Fruit fly (Drosophila melanogaster) whole organism, embryonic: ENCODE data around the gene CG4629.

ENCODE experiments used
- Abd-B ChIP-seq: fragments of 200-800 bp; sonication (Bioruptor generic); optimal IDR thresholded peaks from 2 replicates; lab custom pipeline; 2018; ENCODE audit warnings: missing biosample characterization, mild to moderate bottlenecking, missing genetic modification characterization, moderate library complexity
- Adf1 ChIP-seq: fragments of 200-800 bp; sonication (Bioruptor generic); IDR thresholded peaks from 2 replicates; pipeline ENCODE4 v1.3.6; 2022; ENCODE audit warnings: missing biosample characterization, missing genetic modification characterization
- Antp ChIP-seq: fragments of 200-800 bp; sonication (Bioruptor generic); optimal IDR thresholded peaks from 3 replicates; lab custom pipeline; 2016; ENCODE audit warnings: missing biosample characterization, missing genetic modification characterization
- Atf-2 ChIP-seq: fragments of 200-800 bp; sonication (Bioruptor generic); optimal IDR thresholded peaks from 2 replicates; lab custom pipeline; 2016; ENCODE audit warnings: missing biosample characterization, missing genetic modification characterization
- B-H2 ChIP-seq: fragments of 200-800 bp; sonication (Bioruptor generic); optimal IDR thresholded peaks from 2 replicates; lab custom pipeline; 2018; ENCODE audit warnings: missing biosample characterization, mild to moderate bottlenecking, missing genetic modification characterization
- Bgb ChIP-seq: fragments of 200-800 bp; sonication (Bioruptor generic); IDR thresholded peaks from 2 replicates; pipeline ENCODE4 v1.3.6; 2022; ENCODE audit warnings: missing biosample characterization, missing genetic modification characterization; ENCODE audit not compliant: partially characterized antibody
- C15 ChIP-seq: fragments of 200-800 bp; sonication (Bioruptor generic); IDR thresholded peaks from 3 replicates; pipeline ENCODE4 v1.3.6; 2022; ENCODE audit warnings: missing biosample characterization, missing genetic modification characterization
- CG11560 ChIP-seq: fragments of 200-800 bp; sonication (Bioruptor generic); IDR thresholded peaks from 3 replicates; pipeline ENCODE4 v1.3.6; 2022; ENCODE audit warnings: missing biosample characterization, missing genetic modification characterization
- CG12155 ChIP-seq: fragments of 200-800 bp; sonication (Bioruptor generic); optimal IDR thresholded peaks from 3 replicates; lab custom pipeline; 2016; ENCODE audit warnings: missing biosample characterization, missing genetic modification characterization
- CG12236 ChIP-seq: fragments of 200-800 bp; sonication (Bioruptor generic); optimal IDR thresholded peaks from 2 replicates; lab custom pipeline; 2016; ENCODE audit warnings: missing biosample characterization, missing genetic modification characterization
- CG14860 ChIP-seq: fragments of 200-800 bp; sonication (Bioruptor generic); IDR thresholded peaks from 3 replicates; pipeline ENCODE4 v1.3.6; 2022; ENCODE audit warnings: missing biosample characterization, missing genetic modification characterization; ENCODE audit not compliant: partially characterized antibody
- CG15601 ChIP-seq: fragments of 200-800 bp; sonication (Bioruptor generic); optimal IDR thresholded peaks from 3 replicates; lab custom pipeline; 2019; ENCODE audit warnings: missing biosample characterization, mild to moderate bottlenecking, missing genetic modification characterization, moderate library complexity
- CG16813 ChIP-seq: fragments of 200-800 bp; sonication (Bioruptor generic); IDR thresholded peaks from 3 replicates; pipeline ENCODE4 v1.3.6; 2022; ENCODE audit warnings: missing biosample characterization, missing genetic modification characterization; ENCODE audit not compliant: partially characterized antibody
- CG16815 ChIP-seq: fragments of 200-800 bp; sonication (Bioruptor generic); optimal IDR thresholded peaks from 3 replicates; lab custom pipeline; 2017; ENCODE audit warnings: missing biosample characterization, mild to moderate bottlenecking, missing genetic modification characterization
- CG17361 ChIP-seq: fragments of 200-800 bp; sonication (Bioruptor generic); IDR thresholded peaks from 3 replicates; pipeline ENCODE4 v1.3.6; 2022; ENCODE audit warnings: missing biosample characterization, missing genetic modification characterization
- CG2120 ChIP-seq: fragments of 200-800 bp; sonication (Bioruptor generic); optimal IDR thresholded peaks from 3 replicates; lab custom pipeline; 2016; ENCODE audit warnings: missing biosample characterization, missing genetic modification characterization
- CG2875 ChIP-seq: fragments of 200-800 bp; sonication (Bioruptor generic); optimal IDR thresholded peaks from 2 replicates; lab custom pipeline; 2017; ENCODE audit warnings: missing biosample characterization, mild to moderate bottlenecking, missing genetic modification characterization, missing genetic modification reagents
- CG31388 ChIP-seq: fragments of 200-800 bp; sonication (Bioruptor generic); optimal IDR thresholded peaks from 2 replicates; lab custom pipeline; 2016; ENCODE audit warnings: missing biosample characterization, missing genetic modification characterization
- CG3281 ChIP-seq: fragments of 200-800 bp; sonication (Bioruptor generic); optimal IDR thresholded peaks from 3 replicates; lab custom pipeline; 2017; ENCODE audit warnings: missing biosample characterization, mild to moderate bottlenecking, missing genetic modification characterization
- CG6683 ChIP-seq: fragments of 200-800 bp; sonication (Bioruptor generic); optimal IDR thresholded peaks from 2 replicates; lab custom pipeline; 2017; ENCODE audit warnings: missing biosample characterization, mild to moderate bottlenecking, missing genetic modification characterization, missing genetic modification reagents
- CG7963 ChIP-seq: fragments of 200-800 bp; sonication (Bioruptor generic); IDR thresholded peaks from 3 replicates; pipeline ENCODE4 v1.3.6; 2022; ENCODE audit warnings: missing biosample characterization, missing genetic modification characterization; ENCODE audit not compliant: partially characterized antibody
- CG8478 ChIP-seq: fragments of >200 bp; optimal IDR thresholded peaks from 2 replicates; lab custom pipeline; 2018
- D19A ChIP-seq: fragments of 200-800 bp; optimal IDR thresholded peaks from 3 replicates; lab custom pipeline; 2019; ENCODE audit warnings: missing biosample characterization, mild to moderate bottlenecking, missing genetic modification characterization, moderate library complexity
- GATAe ChIP-seq: fragments of 200-800 bp; sonication (Bioruptor generic); conservative IDR thresholded peaks from 2 replicates; pipeline ENCODE4 v1.3.6; 2022; ENCODE audit warnings: missing biosample characterization, missing genetic modification characterization
- H2.0 ChIP-seq: fragments of 200-800 bp; sonication (Bioruptor generic); IDR thresholded peaks from 2 replicates; pipeline ENCODE4 v1.3.6; 2022; ENCODE audit warnings: missing biosample characterization, missing genetic modification characterization
- Hand ChIP-seq: fragments of 200-800 bp; sonication (Bioruptor generic); optimal IDR thresholded peaks from 2 replicates; lab custom pipeline; 2017; ENCODE audit warnings: mild to moderate bottlenecking, missing biosample characterization, missing genetic modification reagents, missing genetic modification characterization
- Hey ChIP-seq: fragments of 200-800 bp; sonication (Bioruptor generic); optimal IDR thresholded peaks from 3 replicates; lab custom pipeline; 2018; ENCODE audit warnings: missing biosample characterization, mild to moderate bottlenecking, missing genetic modification characterization
- Jarid2 ChIP-seq: fragments of 200-800 bp; sonication (Bioruptor generic); optimal IDR thresholded peaks from 3 replicates; lab custom pipeline; 2017; ENCODE audit warnings: mild to moderate bottlenecking, missing biosample characterization, missing genetic modification reagents, missing genetic modification characterization
- Mad ChIP-seq: fragments of 200-800 bp; sonication (Bioruptor generic); optimal IDR thresholded peaks from 2 replicates; lab custom pipeline; 2016; ENCODE audit warnings: missing biosample characterization, missing genetic modification characterization
- Scr ChIP-seq: fragments of 200-800 bp; sonication (Bioruptor generic); IDR thresholded peaks from 2 replicates; pipeline ENCODE4 v1.3.6; 2022; ENCODE audit warnings: missing biosample characterization, missing genetic modification characterization; ENCODE audit not compliant: partially characterized antibody
- Usf ChIP-seq: fragments of 200-800 bp; sonication (Bioruptor generic); optimal IDR thresholded peaks from 2 replicates; lab custom pipeline; 2017; ENCODE audit warnings: missing genotype, missing biosample characterization, missing genetic modification characterization
- al ChIP-seq: fragments of 200-800 bp; sonication (Bioruptor generic); IDR thresholded peaks from 2 replicates; pipeline ENCODE4 v1.3.6; 2022; ENCODE audit warnings: missing biosample characterization, missing genetic modification characterization
- bab2 ChIP-seq: fragments of 200-800 bp; sonication (Bioruptor generic); optimal IDR thresholded peaks from 2 replicates; lab custom pipeline; 2016; ENCODE audit warnings: missing biosample characterization, missing genetic modification characterization
- btn ChIP-seq: fragments of 200-800 bp; sonication (Bioruptor generic); optimal IDR thresholded peaks from 2 replicates; lab custom pipeline; 2016; ENCODE audit warnings: missing biosample characterization, missing genetic modification characterization
- chif ChIP-seq, 2 experiments: fragments of 200-800 bp; sonication (Bioruptor generic); optimal IDR thresholded peaks; 3 replicates each; lab custom pipeline; 2016; ENCODE audit warnings: missing biosample characterization in 2 of 2, missing genetic modification characterization in 2 of 2
- dati ChIP-seq: fragments of 200-800 bp; sonication (Bioruptor generic); IDR thresholded peaks from 2 replicates; pipeline ENCODE4 v1.3.6; 2022; ENCODE audit warnings: missing biosample characterization, missing genetic modification characterization
- exex ChIP-seq: fragments of 200-800 bp; sonication (Bioruptor generic); optimal IDR thresholded peaks from 4 replicates; lab custom pipeline; 2018; ENCODE audit warnings: missing biosample characterization, mild to moderate bottlenecking, missing genetic modification characterization, moderate library complexity
- fd3F ChIP-seq: fragments of 200-800 bp; sonication (Bioruptor generic); optimal IDR thresholded peaks from 2 replicates; lab custom pipeline; 2018; ENCODE audit warnings: missing biosample characterization, mild to moderate bottlenecking, missing genetic modification characterization, moderate library complexity
- gro ChIP-seq: fragments of 200-800 bp; sonication (Bioruptor generic); optimal IDR thresholded peaks from 2 replicates; lab custom pipeline; 2016; ENCODE audit warnings: missing biosample characterization, missing genetic modification characterization
- gsb ChIP-seq: fragments of 200-800 bp; sonication (Bioruptor generic); IDR thresholded peaks from 2 replicates; pipeline ENCODE4 v1.3.6; 2022; ENCODE audit warnings: missing biosample characterization, missing genetic modification characterization
- gt ChIP-seq: fragments of 200-800 bp; sonication (Bioruptor generic); IDR thresholded peaks from 2 replicates; pipeline ENCODE4 v1.3.6; 2022; ENCODE audit warnings: missing biosample characterization, missing genetic modification characterization
- jing ChIP-seq: fragments of 200-800 bp; sonication (Bioruptor generic); optimal IDR thresholded peaks from 2 replicates; lab custom pipeline; 2018; ENCODE audit warnings: missing biosample characterization, mild to moderate bottlenecking, missing genetic modification characterization
- seq ChIP-seq: fragments of 200-800 bp; sonication (Bioruptor generic); IDR thresholded peaks from 2 replicates; pipeline ENCODE4 v1.3.6; 2022; ENCODE audit warnings: missing biosample characterization, missing genetic modification characterization
- sqz ChIP-seq: fragments of 200-800 bp; sonication (Bioruptor generic); optimal IDR thresholded peaks from 3 replicates; lab custom pipeline; 2018; ENCODE audit warnings: missing biosample characterization, mild to moderate bottlenecking, missing genetic modification characterization
- tio ChIP-seq: fragments of 200-800 bp; sonication (Bioruptor generic); optimal IDR thresholded peaks from 2 replicates; lab custom pipeline; 2017; ENCODE audit warnings: missing biosample characterization, missing genetic modification characterization, inconsistent platforms
- twi ChIP-seq: fragments of 200-800 bp; optimal IDR thresholded peaks from 2 replicates; lab custom pipeline; 2019; ENCODE audit warnings: missing biosample characterization, mild to moderate bottlenecking, missing genetic modification characterization, moderate library complexity
- usp ChIP-seq: fragments of >200 bp; optimal IDR thresholded peaks from 2 replicates; lab custom pipeline; 2017; ENCODE audit warnings: missing biosample characterization, missing genetic modification characterization
- vvl ChIP-seq: fragments of 200-800 bp; sonication (Bioruptor generic); IDR thresholded peaks from 2 replicates; pipeline ENCODE4 v1.3.6; 2022; ENCODE audit warnings: missing biosample characterization, missing genetic modification characterization
- zen ChIP-seq: fragments of 200-800 bp; sonication (Bioruptor generic); optimal IDR thresholded peaks from 3 replicates; lab custom pipeline; 2018; ENCODE audit warnings: missing biosample characterization, mild to moderate bottlenecking, missing genetic modification characterization, moderate library complexity

CG4629 gene

DNA sequence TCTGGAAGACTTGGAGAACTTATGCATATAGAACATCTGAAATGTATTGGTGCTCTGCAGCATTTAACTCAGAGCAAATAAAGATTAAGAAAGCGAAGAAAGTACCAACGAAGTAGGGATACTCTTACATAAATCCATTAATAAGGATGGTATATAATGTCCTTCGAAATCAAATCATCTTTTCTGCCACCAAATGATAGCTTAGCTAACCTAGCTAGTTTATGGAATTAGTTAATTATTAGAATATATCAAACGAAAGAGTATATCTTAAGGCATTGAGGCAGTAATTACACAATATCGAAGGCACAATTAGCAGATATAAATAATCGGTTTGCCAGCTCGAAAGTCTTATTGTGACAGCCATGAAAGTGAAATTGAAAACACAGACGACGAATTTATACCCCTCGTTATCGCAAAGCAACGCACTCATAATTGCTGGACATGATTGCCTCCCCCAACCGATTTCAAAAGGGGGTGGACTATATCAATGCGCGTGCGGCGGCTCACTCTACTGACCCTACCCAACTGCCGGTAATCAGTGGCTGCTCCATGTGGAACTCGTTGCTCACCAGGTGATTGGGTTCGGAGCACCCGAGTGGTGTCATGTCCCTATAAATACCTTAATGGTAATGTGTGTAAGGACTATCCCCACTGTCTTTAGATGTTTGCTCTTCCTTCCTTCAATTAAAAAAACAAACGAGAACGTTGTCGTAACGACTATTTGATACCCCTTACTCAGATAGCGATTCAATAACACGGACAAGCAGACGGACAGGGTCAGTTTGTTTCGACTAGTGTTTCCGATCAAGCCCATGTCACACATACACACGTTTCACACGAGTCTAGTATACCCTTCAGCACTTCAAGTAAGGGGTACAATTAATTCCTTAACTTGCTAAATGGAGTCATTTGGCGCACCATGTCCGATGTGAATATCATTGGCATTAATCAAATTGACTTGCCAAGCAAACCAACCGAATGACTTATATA lies 42.4 kb upstream of the CG4629 start:
- no peak for TF ChIP-seq C15 (GFP tag; lab: Robert Waterston, UW)
- no peak for TF ChIP-seq Jarid2 (GFP tag; lab: Kevin White, UChicago)
- peak; percentile 38 for TF ChIP-seq gro (GFP tag; lab: Kevin White, UChicago)
- TF ChIP-seq CG2120 = peak; percentile 69
- no peak for TF ChIP-seq Scr (GFP tag; lab: Robert Waterston, UW)
- TF ChIP-seq exex (tag; lab: Kevin White, UChicago) = peak; percentile 78
- no peak for TF ChIP-seq Usf (GFP tag; lab: Kevin White, UChicago)
- peak; percentile 28 for TF ChIP-seq jing (GFP tag; lab: Kevin White, UChicago)
- no peak for TF ChIP-seq Mad (GFP tag; lab: Kevin White, UChicago)
- no peak for TF ChIP-seq CG12236 (GFP tag; lab: Kevin White, UChicago)
- no peak for TF ChIP-seq sqz (GFP tag; lab: Kevin White, UChicago)
- no peak for TF ChIP-seq Abd-B (GFP tag; lab: Kevin White, UChicago)
- peak; percentile 79 for TF ChIP-seq vvl
- TF ChIP-seq bab2 (GFP tag; lab: Kevin White, UChicago) = peak; percentile 36
- TF ChIP-seq CG12155 (GFP tag; lab: Kevin White, UChicago) = peak; percentile 39
- no peak for TF ChIP-seq usp (GFP tag; lab: Kevin White, UChicago)
- TF ChIP-seq CG14860 (GFP tag; lab: Robert Waterston, UW) = 0 out of 3 replicates have a peak, but pooled peaks have one; percentile 15
- no peak for TF ChIP-seq CG31388
- TF ChIP-seq CG8478 (lab: Kevin White, UChicago) = no peak
- peak; percentile 98 for TF ChIP-seq D19A (tag; lab: Kevin White, UChicago)
- TF ChIP-seq CG17361 = peak; percentile 51; the same call in 2 of the 3 replicates
- TF ChIP-seq al = no peak
- TF ChIP-seq CG15601 (tag; lab: Kevin White, UChicago) = peak; percentile 54
- peak; percentile 54 for TF ChIP-seq CG3281 (GFP tag; lab: Kevin White, UChicago)
- TF ChIP-seq dati (GFP tag; lab: Robert Waterston, UW) = no peak
- no peak for TF ChIP-seq Atf-2 (GFP tag; lab: Kevin White, UChicago)
- TF ChIP-seq B-H2 (GFP tag; lab: Kevin White, UChicago) = no peak
- TF ChIP-seq Adf1 = no peak
- no peak for TF ChIP-seq CG11560
- TF ChIP-seq GATAe (GFP tag; lab: Robert Waterston, UW) = no peak
- TF ChIP-seq zen (tag; lab: Kevin White, UChicago) = peak; percentile 5
- TF ChIP-seq Hand = no peak
- TF ChIP-seq Bgb (GFP tag; lab: Robert Waterston, UW) = no peak
- TF ChIP-seq gt (GFP tag; lab: Robert Waterston, UW) = 0 out of 2 replicates have a peak, but pooled peaks have one; percentile 9
- no peak for TF ChIP-seq H2.0 (GFP tag; lab: Robert Waterston, UW)
- peak; percentile 9 for TF ChIP-seq twi (tag; lab: Kevin White, UChicago)
- peak; percentile 30 to 40 for TF ChIP-seq chif (GFP tag; optimal IDR thresholded peaks at IDR 0.05; lab: Kevin White, UChicago)
- no peak for TF ChIP-seq gsb (GFP tag; lab: Robert Waterston, UW)
- TF ChIP-seq tio = no peak
- TF ChIP-seq Hey (tag; lab: Kevin White, UChicago) = no peak
- TF ChIP-seq CG2875 (GFP tag; lab: Kevin White, UChicago) = peak; percentile 25
- TF ChIP-seq CG16815 (GFP tag; lab: Kevin White, UChicago) = peak; percentile 30
- no peak for TF ChIP-seq CG7963 (GFP tag; lab: Robert Waterston, UW)
- peak; percentile 17 for TF ChIP-seq fd3F
- 0 out of 2 replicates have a peak, but pooled peaks have one; percentile 13 for TF ChIP-seq seq
- TF ChIP-seq CG16813 (GFP tag; lab: Robert Waterston, UW) = no peak
- TF ChIP-seq CG6683 (GFP tag; lab: Kevin White, UChicago) = no peak
- TF ChIP-seq btn (GFP tag; lab: Kevin White, UChicago) = no peak
- peak; percentile 28 for TF ChIP-seq Antp (GFP tag; lab: Kevin White, UChicago)
